Fruit fly (Drosophila melanogaster): ENCODE results near the gene Nrt.

Nrt gene

dm6 chr3L:16800026-16800425 is 34.2 kb downstream of the Nrt start (continued):
- peak; percentile 79 for TF ChIP-seq CG12769 (tag; optimal IDR thresholded peaks at IDR 0.05)
- no peak for TF ChIP-seq CG30020 (tag; optimal IDR thresholded peaks at IDR 0.05)
- no peak for TF ChIP-seq sc (optimal IDR thresholded peaks at IDR 0.05)
- TF ChIP-seq sc (GFP tag; optimal IDR thresholded peaks at IDR 0.05): no peak
- peak in 1 of 2 experiments; percentile 25 for TF ChIP-seq bsh (GFP tag; optimal IDR thresholded peaks at IDR 0.05)
- TF ChIP-seq sens (GFP tag): peak; percentile 49
- TF ChIP-seq lbe (GFP tag; optimal IDR thresholded peaks at IDR 0.05): peak; percentile 43
- no peak for TF ChIP-seq E2f2 (GFP tag; IDR thresholded peaks at IDR 0.05)
- no peak for TF ChIP-seq CG15696 (tag; optimal IDR thresholded peaks at IDR 0.05)
- no peak for TF ChIP-seq Antp (GFP tag; optimal IDR thresholded peaks at IDR 0.05)
- TF ChIP-seq CG34376 (GFP tag; optimal IDR thresholded peaks at IDR 0.05): peak; percentile 14
- no peak for TF ChIP-seq eve (GFP tag; optimal IDR thresholded peaks at IDR 0.05)
- TF ChIP-seq inv (GFP tag; IDR thresholded peaks at IDR 0.05; ENCODE audit: partially characterized antibody): no peak; the same call in 1 of the 2 replicates
- no peak for TF ChIP-seq en (GFP tag; optimal IDR thresholded peaks at IDR 0.05)
- no peak for TF ChIP-seq Ssrp (tag; optimal IDR thresholded peaks at IDR 0.05)
- TF ChIP-seq Drgx (GFP tag; IDR thresholded peaks at IDR 0.05): peak; percentile 45; the same call in 1 of the 2 replicates
- peak; percentile 29; the same call in 1 of the 2 replicates for TF ChIP-seq CG14441 (GFP tag; IDR thresholded peaks at IDR 0.05)
- no peak for TF ChIP-seq CG7963 (GFP tag; IDR thresholded peaks at IDR 0.05; ENCODE audit: partially characterized antibody)
- TF ChIP-seq gce (GFP tag; IDR thresholded peaks at IDR 0.05): no peak
- TF ChIP-seq CG8478 (optimal IDR thresholded peaks at IDR 0.05): no peak
- no peak for TF ChIP-seq knrl (GFP tag; IDR thresholded peaks at IDR 0.05; ENCODE audit: partially characterized antibody)
- TF ChIP-seq MBD-R2 (GFP tag; IDR thresholded peaks at IDR 0.05): no peak
- TF ChIP-seq bbx (GFP tag; IDR thresholded peaks at IDR 0.05; ENCODE audit: partially characterized antibody): peak; percentile 42; the same call in 1 of the 2 replicates
- peak; percentile 2 for TF ChIP-seq MESR4 (GFP tag; optimal IDR thresholded peaks at IDR 0.05)
- TF ChIP-seq gro (GFP tag; optimal IDR thresholded peaks at IDR 0.05): peak; percentile 33
- TF ChIP-seq CG14050 (GFP tag; IDR thresholded peaks at IDR 0.05): no peak
- no peak for TF ChIP-seq unc-4 (GFP tag; IDR thresholded peaks at IDR 0.05; ENCODE audit: partially characterized antibody)
- no peak for TF ChIP-seq Chrac-16 (GFP tag; optimal IDR thresholded peaks at IDR 0.05)
- no peak for TF ChIP-seq CG6272 (GFP tag; IDR thresholded peaks at IDR 0.05)
- TF ChIP-seq CG10543 (GFP tag; optimal IDR thresholded peaks at IDR 0.05): peak; percentile 56
- TF ChIP-seq HLH54F (GFP tag; optimal IDR thresholded peaks at IDR 0.05): no peak
- TF ChIP-seq lab (GFP tag; optimal IDR thresholded peaks at IDR 0.05): peak; percentile 56
- TF ChIP-seq CG11093 (GFP tag; IDR thresholded peaks at IDR 0.05): no peak
- TF ChIP-seq exex (tag; optimal IDR thresholded peaks at IDR 0.05): peak; percentile 12
- no peak for TF ChIP-seq CG10366 (GFP tag; IDR thresholded peaks at IDR 0.05)
- TF ChIP-seq Rfx (GFP tag; IDR thresholded peaks at IDR 0.05): peak; percentile 35; the same call in 1 of the 2 replicates
- TF ChIP-seq Pdp1 (GFP tag; optimal IDR thresholded peaks at IDR 0.05): peak in 1 of 2 experiments; percentile 60
- TF ChIP-seq ERR (GFP tag; optimal IDR thresholded peaks at IDR 0.05): peak; percentile 30
- no peak for TF ChIP-seq Elba2 (GFP tag; optimal IDR thresholded peaks at IDR 0.05)
- peak; percentile 40 for TF ChIP-seq caup (GFP tag; optimal IDR thresholded peaks at IDR 0.05; ENCODE audit: severe bottlenecking)
- 0 out of 3 replicates have a peak, but pooled peaks have one; percentile 17 for TF ChIP-seq otp (GFP tag; IDR thresholded peaks at IDR 0.05)
- TF ChIP-seq scrt (GFP tag; optimal IDR thresholded peaks at IDR 0.05): no peak
- no peak for TF ChIP-seq Nf-YC (tag; optimal IDR thresholded peaks at IDR 0.05)
- no peak for TF ChIP-seq ems (GFP tag; optimal IDR thresholded peaks at IDR 0.05)
- TF ChIP-seq CG2889 (GFP tag; IDR thresholded peaks at IDR 0.05): no peak
- TF ChIP-seq CG12942 (GFP tag; optimal IDR thresholded peaks at IDR 0.05): no peak
- TF ChIP-seq danr (GFP tag; IDR thresholded peaks at IDR 0.05): no peak
- TF ChIP-seq Awh (GFP tag; IDR thresholded peaks at IDR 0.05): peak; percentile 33; the same call in 1 of the 2 replicates
- TF ChIP-seq rib (GFP tag; IDR thresholded peaks at IDR 0.05): peak; percentile 56; the same call in 1 of the 2 replicates
- no peak for TF ChIP-seq CG12299 (tag; optimal IDR thresholded peaks at IDR 0.05)
- peak; percentile 16 for TF ChIP-seq Hmr (GFP tag; optimal IDR thresholded peaks at IDR 0.05)

Measured in whole organism, embryonic.